Worm (Caenorhabditis elegans): ENCODE results near the gene C44B11.1.

DNA sequence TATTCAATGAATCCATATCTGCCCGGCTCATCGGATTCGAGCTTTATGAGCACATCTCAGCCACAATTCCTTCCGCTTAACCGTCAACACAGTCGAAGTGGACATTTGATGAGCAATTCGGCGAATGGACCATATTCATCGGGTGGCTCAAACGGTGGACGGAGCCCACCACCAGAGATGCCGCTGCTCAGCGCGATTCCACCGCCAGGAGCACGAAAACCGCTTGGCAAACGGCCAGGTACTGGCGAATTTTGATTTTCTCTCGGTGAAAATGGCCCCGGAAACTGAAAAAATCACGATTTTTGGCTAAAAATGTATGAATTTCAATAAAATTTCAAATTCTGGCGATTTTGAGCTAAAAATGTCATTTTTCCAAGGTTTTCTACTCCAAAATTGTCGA lies 24.8 kb downstream of the C44B11.1 start:
- TF ChIP-seq unc-39 (tag; optimal IDR thresholded peaks at IDR 0.05) = no peak
- no peak for TF ChIP-seq mab-5 (tag; optimal IDR thresholded peaks at IDR 0.05)
- TF ChIP-seq skn-1 (tag; optimal IDR thresholded peaks at IDR 0.05) = no peak
- no peak for TF ChIP-seq dmd-4 (tag; optimal IDR thresholded peaks at IDR 0.05)
- TF ChIP-seq mdl-1 (tag; optimal IDR thresholded peaks at IDR 0.05) = no peak
- no peak for TF ChIP-seq unc-62 (GFP tag; optimal IDR thresholded peaks at IDR 0.05)
- TF ChIP-seq nhr-23 (tag; optimal IDR thresholded peaks at IDR 0.05) = no peak
- no peak for TF ChIP-seq ceh-82 (tag; optimal IDR thresholded peaks at IDR 0.05)
- TF ChIP-seq ama-1 (optimal IDR thresholded peaks at IDR 0.05) = no peak

All from whole organism, L2 larva.